Worm (Caenorhabditis elegans): ENCODE results near the gene aak-2.

DNA sequence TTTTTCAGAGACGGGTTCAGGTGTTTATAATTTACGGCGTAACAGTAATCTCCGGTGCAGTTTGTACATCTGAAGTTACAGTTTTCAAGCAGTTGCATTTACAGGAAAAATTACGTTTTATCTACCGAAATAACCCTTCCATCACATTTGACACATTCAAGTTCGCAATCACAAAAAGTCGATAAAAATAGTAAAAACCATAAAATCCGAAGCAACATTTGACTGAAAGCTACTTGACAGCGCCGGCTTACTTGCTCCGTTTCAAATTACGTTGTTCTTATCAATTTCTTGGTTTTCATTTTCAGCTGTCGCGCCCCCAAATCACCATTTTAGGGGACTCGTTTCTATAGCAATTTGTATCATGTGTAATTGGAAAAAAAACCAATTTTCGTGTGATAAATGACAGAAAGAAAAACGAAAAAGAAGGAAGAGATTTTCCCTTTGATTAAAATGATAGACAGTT is 13.1 kb upstream of the aak-2 start, which contains the start of gene T01C8.3:
- TF ChIP-seq lsy-2 (tag; optimal IDR thresholded peaks at IDR 0.05), result no peak
- no peak for TF ChIP-seq mdl-1 (tag; optimal IDR thresholded peaks at IDR 0.05)
- TF ChIP-seq C34F6.9 (tag; optimal IDR thresholded peaks at IDR 0.05), result no peak
- no peak for TF ChIP-seq nhr-237 (tag; optimal IDR thresholded peaks at IDR 0.05)
- TF ChIP-seq fos-1 (tag; optimal IDR thresholded peaks at IDR 0.05), result no peak
- no peak for TF ChIP-seq dmd-4 (tag; optimal IDR thresholded peaks at IDR 0.05)
- no peak for TF ChIP-seq elt-1 (tag; optimal IDR thresholded peaks at IDR 0.05)
- no peak for TF ChIP-seq sma-9 (GFP tag; optimal IDR thresholded peaks at IDR 0.05)
- TF ChIP-seq sma-9 (tag; optimal IDR thresholded peaks at IDR 0.05), result no peak
- no peak for TF ChIP-seq mbf-1 (tag; optimal IDR thresholded peaks at IDR 0.05)
